Fruit fly (Drosophila melanogaster) whole organism, prepupa: Measurements from ENCODE around the gene ome.

Source experiments
- CG8319 ChIP-seq: fragments of 200-800 bp; sonication (Bioruptor generic); optimal IDR thresholded peaks from 3 replicates; lab custom pipeline; 2016; ENCODE audit warnings: missing biosample characterization, missing genetic modification characterization
- Hr4 ChIP-seq: fragments of 200-800 bp; sonication (Bioruptor generic); optimal IDR thresholded peaks from 3 replicates; lab custom pipeline; 2016; ENCODE audit warnings: missing biosample characterization, missing genetic modification characterization
- Sox102F ChIP-seq: fragments of 200-800 bp; sonication (Bioruptor generic); optimal IDR thresholded peaks from 2 replicates; lab custom pipeline; 2016; ENCODE audit warnings: missing biosample characterization, mild to moderate bottlenecking, missing genetic modification characterization
- eg ChIP-seq: fragments of 200-800 bp; sonication (Bioruptor generic); IDR thresholded peaks from 3 replicates; pipeline ENCODE4 v1.3.6; 2022; ENCODE audit warnings: missing biosample characterization, missing genetic modification characterization

dm6 chr3L:14664390-14664789, 8.2 kb upstream of the ome start:
- TF ChIP-seq Sox102F (GFP tag; lab: Kevin White, UChicago) (no peak), eg (GFP tag; lab: Robert Waterston, UW) (no peak), CG8319 (GFP tag; lab: Kevin White, UChicago) (no peak), Hr4 (GFP tag; lab: Kevin White, UChicago) (no peak)
